Fruit fly (Drosophila melanogaster): ENCODE data around the gene Pgant8.

The Pgant8 gene

dm6 chr3L:15655910-15656309 is 27.8 kb upstream of the Pgant8 start, which contains the start of gene Eig71Ee:
TSS of gene Eig71Ee (minus strand) at chr3L:15656010.
- no peak for TF ChIP-seq CG12768 (GFP tag; optimal IDR thresholded peaks at IDR 0.05)
- TF ChIP-seq CG7045 (GFP tag; optimal IDR thresholded peaks at IDR 0.05) = no peak
- no peak for TF ChIP-seq CG11617 (GFP tag; optimal IDR thresholded peaks at IDR 0.05)
- no peak for TF ChIP-seq Clk (GFP tag; optimal IDR thresholded peaks at IDR 0.05)
- no peak for TF ChIP-seq toe (GFP tag; optimal IDR thresholded peaks at IDR 0.05)
- no peak for TF ChIP-seq Hr96 (GFP tag; optimal IDR thresholded peaks at IDR 0.05)

- TF ChIP-seq CG14711 (tag; optimal IDR thresholded peaks at IDR 0.05) (no peak), CG7045 (GFP tag; optimal IDR thresholded peaks at IDR 0.05) (no peak), Hr96 (GFP tag; optimal IDR thresholded peaks at IDR 0.05) (no peak), CG33017 (tag; optimal IDR thresholded peaks at IDR 0.05) (no peak), CG11617 (GFP tag; optimal IDR thresholded peaks at IDR 0.05) (no peak), ovo (GFP tag; optimal IDR thresholded peaks at IDR 0.05) (no peak), bab1 (GFP tag; optimal IDR thresholded peaks at IDR 0.05) (no peak), Crg-1 (GFP tag; optimal IDR thresholded peaks at IDR 0.05) (no peak), toe (GFP tag; optimal IDR thresholded peaks at IDR 0.05) (no peak), Mnt (GFP tag; optimal IDR thresholded peaks at IDR 0.05) (no peak), kay (GFP tag; ENCODE audit: borderline replicate concordance) (no peak), CG1620 (GFP tag; optimal IDR thresholded peaks at IDR 0.05) (no peak), cic (GFP tag; optimal IDR thresholded peaks at IDR 0.05) (no peak), Clk (GFP tag; optimal IDR thresholded peaks at IDR 0.05) (no peak), tj (GFP tag; optimal IDR thresholded peaks at IDR 0.05) (no peak), CG5204 (GFP tag; optimal IDR thresholded peaks at IDR 0.05) (no peak), CG12768 (GFP tag; optimal IDR thresholded peaks at IDR 0.05) (no peak), CG7101 (tag; optimal IDR thresholded peaks at IDR 0.05) (no peak), cnc (optimal IDR thresholded peaks at IDR 0.05) (no peak), pad (GFP tag; optimal IDR thresholded peaks at IDR 0.05) (no peak)
These were observed 26.4 kb upstream of the Pgant8 start, which contains the start of the genes Eig71Ef and Eig71Eg for dm6 chr3L:15657290-15657689. TSS of gene Eig71Ef (minus strand) at chr3L:15657390. TSS of gene Eig71Eg (plus strand) at chr3L:15657628.

- TF ChIP-seq tj (GFP tag; optimal IDR thresholded peaks at IDR 0.05) = no peak
- no peak for TF ChIP-seq toe (GFP tag; optimal IDR thresholded peaks at IDR 0.05)
- no peak for TF ChIP-seq CG12768 (GFP tag; optimal IDR thresholded peaks at IDR 0.05)
- TF ChIP-seq kay (GFP tag; ENCODE audit: borderline replicate concordance) = no peak
- TF ChIP-seq bab1 (GFP tag; optimal IDR thresholded peaks at IDR 0.05) = no peak
- TF ChIP-seq CG11617 (GFP tag; optimal IDR thresholded peaks at IDR 0.05) = no peak
- no peak for TF ChIP-seq CG14711 (tag; optimal IDR thresholded peaks at IDR 0.05)
- no peak for TF ChIP-seq Hr96 (GFP tag; optimal IDR thresholded peaks at IDR 0.05)
- no peak for TF ChIP-seq CG7045 (GFP tag; optimal IDR thresholded peaks at IDR 0.05)
- no peak for TF ChIP-seq cic (GFP tag; optimal IDR thresholded peaks at IDR 0.05)
- no peak for TF ChIP-seq CG5204 (GFP tag; optimal IDR thresholded peaks at IDR 0.05)
- no peak for TF ChIP-seq Mnt (GFP tag; optimal IDR thresholded peaks at IDR 0.05)
- no peak for TF ChIP-seq pad (GFP tag; optimal IDR thresholded peaks at IDR 0.05)
These were observed 24.3 kb upstream of the Pgant8 start, which contains the start of the genes Eig71Eh and Eig71Ei for dm6 chr3L:15659341-15659740. TSS of gene Eig71Eh (minus strand) at chr3L:15659441. TSS of gene Eig71Ei (plus strand) at chr3L:15659707.

- TF ChIP-seq pad (GFP tag; optimal IDR thresholded peaks at IDR 0.05) (no peak), cnc (optimal IDR thresholded peaks at IDR 0.05) (no peak), Mnt (GFP tag; optimal IDR thresholded peaks at IDR 0.05) (no peak), CG7045 (GFP tag; optimal IDR thresholded peaks at IDR 0.05) (no peak), CG11617 (GFP tag; optimal IDR thresholded peaks at IDR 0.05) (no peak), CG7101 (tag; optimal IDR thresholded peaks at IDR 0.05) (no peak), cic (GFP tag; optimal IDR thresholded peaks at IDR 0.05) (no peak), tj (GFP tag; optimal IDR thresholded peaks at IDR 0.05) (no peak), kay (GFP tag; ENCODE audit: borderline replicate concordance) (no peak), ovo (GFP tag; optimal IDR thresholded peaks at IDR 0.05) (no peak), toe (GFP tag; optimal IDR thresholded peaks at IDR 0.05) (no peak), CG14711 (tag; optimal IDR thresholded peaks at IDR 0.05) (no peak), CG1620 (GFP tag; optimal IDR thresholded peaks at IDR 0.05) (no peak), CG33017 (tag; optimal IDR thresholded peaks at IDR 0.05) (no peak)
These were observed 22.8 kb upstream of the Pgant8 start, which contains the start of the genes Eig71Ej and Eig71Ek for dm6 chr3L:15660915-15661314. TSS of gene Eig71Ej (minus strand) at chr3L:15661015. TSS of gene Eig71Ek (plus strand) at chr3L:15661248.

- TF ChIP-seq Crg-1 (GFP tag; optimal IDR thresholded peaks at IDR 0.05) = no peak
- no peak for TF ChIP-seq CG12768 (GFP tag; optimal IDR thresholded peaks at IDR 0.05)
- TF ChIP-seq CG7101 (tag; optimal IDR thresholded peaks at IDR 0.05) = no peak
- TF ChIP-seq tj (GFP tag; optimal IDR thresholded peaks at IDR 0.05) = no peak
These were observed 22.1 kb upstream of the Pgant8 start, which contains the start of gene CG43082 for dm6 chr3L:15661567-15661966. TSS of gene CG43082 (plus strand) at chr3L:15661867.

- TF ChIP-seq pad (GFP tag; optimal IDR thresholded peaks at IDR 0.05) (no peak), CG5204 (GFP tag; optimal IDR thresholded peaks at IDR 0.05) (no peak), Hr96 (GFP tag; optimal IDR thresholded peaks at IDR 0.05) (no peak), CG7045 (GFP tag; optimal IDR thresholded peaks at IDR 0.05) (no peak), CG1620 (GFP tag; optimal IDR thresholded peaks at IDR 0.05) (no peak), CG7101 (tag; optimal IDR thresholded peaks at IDR 0.05) (no peak), CG14711 (tag; optimal IDR thresholded peaks at IDR 0.05) (no peak), Mnt (GFP tag; optimal IDR thresholded peaks at IDR 0.05) (no peak), CG11617 (GFP tag; optimal IDR thresholded peaks at IDR 0.05) (no peak), bab1 (GFP tag; optimal IDR thresholded peaks at IDR 0.05) (no peak), ovo (GFP tag; optimal IDR thresholded peaks at IDR 0.05) (no peak), Crg-1 (GFP tag; optimal IDR thresholded peaks at IDR 0.05) (no peak), tj (GFP tag; optimal IDR thresholded peaks at IDR 0.05) (no peak), cnc (optimal IDR thresholded peaks at IDR 0.05) (no peak), CG33017 (tag; optimal IDR thresholded peaks at IDR 0.05) (no peak), kay (GFP tag; ENCODE audit: borderline replicate concordance) (no peak), toe (GFP tag; optimal IDR thresholded peaks at IDR 0.05) (no peak), cic (GFP tag; optimal IDR thresholded peaks at IDR 0.05) (no peak), CG12768 (GFP tag; optimal IDR thresholded peaks at IDR 0.05) (no peak), Clk (GFP tag; optimal IDR thresholded peaks at IDR 0.05) (no peak)
These were observed 21.2 kb upstream of the Pgant8 start for dm6 chr3L:15662510-15662909.
